Fruit fly (Drosophila melanogaster) whole organism, embryonic: Measurements from ENCODE around the gene MED15.

Source experiments
- Blimp-1 ChIP-seq: fragments of 200-800 bp; sonication (Bioruptor generic); optimal IDR thresholded peaks from 3 replicates; lab custom pipeline; 2018; ENCODE audit warnings: missing biosample characterization, missing genetic modification characterization, mild to moderate bottlenecking, moderate library complexity, missing genetic modification reagents
- CG11560 ChIP-seq: fragments of 200-800 bp; sonication (Bioruptor generic); IDR thresholded peaks from 3 replicates; pipeline ENCODE4 v1.3.6; 2022; ENCODE audit warnings: missing biosample characterization, missing genetic modification characterization
- CG12236 ChIP-seq: fragments of 200-800 bp; sonication (Bioruptor generic); optimal IDR thresholded peaks from 2 replicates; lab custom pipeline; 2016; ENCODE audit warnings: missing biosample characterization, missing genetic modification characterization
- CG13624 ChIP-seq: fragments of 200-800 bp; sonication (Bioruptor generic); optimal IDR thresholded peaks from 2 replicates; lab custom pipeline; 2016; ENCODE audit warnings: missing biosample characterization, missing genetic modification characterization
- CG1603 ChIP-seq: fragments of 200-800 bp; sonication (Bioruptor generic); optimal IDR thresholded peaks from 2 replicates; lab custom pipeline; 2019; ENCODE audit warnings: missing biosample characterization, mild to moderate bottlenecking, missing genetic modification characterization, moderate library complexity
- CG16863 ChIP-seq: fragments of 200-800 bp; sonication (Bioruptor generic); optimal IDR thresholded peaks from 3 replicates; lab custom pipeline; 2016; ENCODE audit warnings: missing biosample characterization, missing genetic modification characterization
- CG1832 ChIP-seq: fragments of 200-800 bp; sonication (Bioruptor generic); optimal IDR thresholded peaks from 2 replicates; lab custom pipeline; 2017; ENCODE audit warnings: missing biosample characterization, mild to moderate bottlenecking, missing genetic modification characterization, inconsistent platforms
- CG18619 ChIP-seq: fragments of 200-800 bp; sonication (Bioruptor generic); optimal IDR thresholded peaks from 3 replicates; lab custom pipeline; 2017; ENCODE audit warnings: missing biosample characterization, mild to moderate bottlenecking, missing genetic modification characterization
- CG2875 ChIP-seq: fragments of 200-800 bp; sonication (Bioruptor generic); optimal IDR thresholded peaks from 2 replicates; lab custom pipeline; 2017; ENCODE audit warnings: missing biosample characterization, mild to moderate bottlenecking, missing genetic modification characterization, missing genetic modification reagents
- CG31224 ChIP-seq: fragments of 200-800 bp; sonication (Bioruptor generic); IDR thresholded peaks from 2 replicates; pipeline ENCODE4 v1.3.6; 2022; ENCODE audit warnings: missing biosample characterization, missing genetic modification characterization
- CG3838 ChIP-seq: fragments of 200-800 bp; sonication (Bioruptor generic); optimal IDR thresholded peaks from 3 replicates; lab custom pipeline; 2016; ENCODE audit warnings: missing biosample characterization, missing genetic modification characterization
- CG4360 ChIP-seq: fragments of 200-800 bp; sonication (Bioruptor generic); IDR thresholded peaks from 2 replicates; pipeline ENCODE4 v1.3.6; 2022; ENCODE audit warnings: missing biosample characterization, missing genetic modification characterization
- CG4404 ChIP-seq: fragments of 200-800 bp; sonication (Bioruptor generic); IDR thresholded peaks from 2 replicates; pipeline ENCODE4 v1.3.6; 2022; ENCODE audit warnings: missing biosample characterization, missing genetic modification characterization
- CG4730 ChIP-seq: fragments of 200-800 bp; sonication (Bioruptor generic); IDR thresholded peaks from 2 replicates; pipeline ENCODE4 v1.3.6; 2022; ENCODE audit warnings: missing biosample characterization, missing genetic modification characterization
- CG6254 ChIP-seq: fragments of 200-800 bp; sonication (Bioruptor generic); optimal IDR thresholded peaks from 3 replicates; lab custom pipeline; 2017; ENCODE audit warnings: mild to moderate bottlenecking, missing biosample characterization, missing genetic modification reagents, missing genetic modification characterization
- CG6689 ChIP-seq: fragments of 200-800 bp; sonication (Bioruptor generic); IDR thresholded peaks from 2 replicates; pipeline ENCODE4 v1.3.6; 2022; ENCODE audit warnings: missing biosample characterization, missing genetic modification characterization
- CG6791 ChIP-seq: fragments of 200-800 bp; sonication (Bioruptor generic); IDR thresholded peaks from 3 replicates; pipeline ENCODE4 v1.3.6; 2022; ENCODE audit warnings: missing biosample characterization, missing genetic modification characterization; ENCODE audit not compliant: partially characterized antibody
- CG8388 ChIP-seq: fragments of 200-800 bp; sonication (Bioruptor generic); optimal IDR thresholded peaks from 2 replicates; lab custom pipeline; 2019; ENCODE audit warnings: missing biosample characterization, mild to moderate bottlenecking, missing genetic modification characterization, moderate library complexity
- CG8478 ChIP-seq: fragments of >200 bp; optimal IDR thresholded peaks from 2 replicates; lab custom pipeline; 2018
- CG8944 ChIP-seq: fragments of 200-800 bp; sonication (Bioruptor generic); optimal IDR thresholded peaks from 3 replicates; lab custom pipeline; 2016; ENCODE audit warnings: missing biosample characterization, missing genetic modification characterization
- Chrac-16 ChIP-seq: fragments of 200-800 bp; sonication (Bioruptor generic); optimal IDR thresholded peaks from 3 replicates; lab custom pipeline; 2016; ENCODE audit warnings: missing biosample characterization, missing genetic modification characterization
- Dek ChIP-seq: fragments of 200-800 bp; sonication (Bioruptor generic); optimal IDR thresholded peaks from 3 replicates; lab custom pipeline; 2019; ENCODE audit warnings: missing biosample characterization, mild to moderate bottlenecking, missing genetic modification characterization, moderate library complexity
- Dfd ChIP-seq, 2 experiments: fragments of >200 bp; optimal IDR thresholded peaks; 2 replicates each; lab custom pipeline; 2017; ENCODE audit warnings: missing biosample characterization in 2 of 2, missing genetic modification characterization in 2 of 2
- HLH3B ChIP-seq: fragments of 200-800 bp; sonication (Bioruptor generic); IDR thresholded peaks from 2 replicates; pipeline ENCODE4 v1.3.6; 2022; ENCODE audit warnings: missing biosample characterization, missing genetic modification characterization
- Kr ChIP-seq: fragments of 200-800 bp; sonication (Bioruptor generic); optimal IDR thresholded peaks from 2 replicates; lab custom pipeline; 2017; ENCODE audit warnings: missing biosample characterization, mild to moderate bottlenecking, missing genetic modification characterization
- Max ChIP-seq: fragments of 200-800 bp; sonication (Bioruptor generic); optimal IDR thresholded peaks from 2 replicates; lab custom pipeline; 2016; ENCODE audit warnings: missing biosample characterization, mild to moderate bottlenecking, missing genetic modification characterization
- Neu2 ChIP-seq: fragments of 200-800 bp; sonication (Bioruptor generic); optimal IDR thresholded peaks from 3 replicates; lab custom pipeline; 2016; ENCODE audit warnings: missing biosample characterization, missing genetic modification characterization, borderline replicate concordance
- Rx ChIP-seq: fragments of 200-800 bp; sonication (Bioruptor generic); IDR thresholded peaks from 2 replicates; pipeline ENCODE4 v1.3.6; 2022; ENCODE audit warnings: missing biosample characterization, missing genetic modification characterization
- Scr ChIP-seq: fragments of 200-800 bp; sonication (Bioruptor generic); IDR thresholded peaks from 2 replicates; pipeline ENCODE4 v1.3.6; 2022; ENCODE audit warnings: missing biosample characterization, missing genetic modification characterization; ENCODE audit not compliant: partially characterized antibody
- YL-1 ChIP-seq: fragments of 200-800 bp; sonication (Bioruptor generic); optimal IDR thresholded peaks from 3 replicates; lab custom pipeline; 2017; ENCODE audit warnings: missing biosample characterization, mild to moderate bottlenecking, missing genetic modification characterization
- al ChIP-seq: fragments of 200-800 bp; sonication (Bioruptor generic); IDR thresholded peaks from 2 replicates; pipeline ENCODE4 v1.3.6; 2022; ENCODE audit warnings: missing biosample characterization, missing genetic modification characterization
- btn ChIP-seq: fragments of 200-800 bp; sonication (Bioruptor generic); optimal IDR thresholded peaks from 2 replicates; lab custom pipeline; 2016; ENCODE audit warnings: missing biosample characterization, missing genetic modification characterization
- danr ChIP-seq: fragments of 200-800 bp; sonication (Bioruptor generic); IDR thresholded peaks from 2 replicates; pipeline ENCODE4 v1.3.6; 2022; ENCODE audit warnings: missing biosample characterization, missing genetic modification characterization
- dati ChIP-seq: fragments of 200-800 bp; sonication (Bioruptor generic); IDR thresholded peaks from 2 replicates; pipeline ENCODE4 v1.3.6; 2022; ENCODE audit warnings: missing biosample characterization, missing genetic modification characterization
- eyg ChIP-seq: fragments of 200-800 bp; sonication (Bioruptor generic); optimal IDR thresholded peaks from 3 replicates; lab custom pipeline; 2016; ENCODE audit warnings: missing biosample characterization, missing genetic modification characterization
- gsb-n ChIP-seq: fragments of 200-800 bp; sonication (Bioruptor generic); optimal IDR thresholded peaks from 3 replicates; lab custom pipeline; 2018; ENCODE audit warnings: missing biosample characterization, mild to moderate bottlenecking, missing genetic modification characterization
- hbn ChIP-seq: fragments of 200-800 bp; sonication (Bioruptor generic); IDR thresholded peaks from 2 replicates; pipeline ENCODE4 v1.3.6; 2022; ENCODE audit warnings: missing biosample characterization, missing genetic modification characterization; ENCODE audit not compliant: partially characterized antibody
- knrl ChIP-seq: fragments of 200-800 bp; sonication (Bioruptor generic); IDR thresholded peaks from 3 replicates; pipeline ENCODE4 v1.3.6; 2022; ENCODE audit warnings: missing biosample characterization, missing genetic modification characterization; ENCODE audit not compliant: partially characterized antibody
- lbe ChIP-seq: fragments of 200-800 bp; sonication (Bioruptor generic); optimal IDR thresholded peaks from 2 replicates; lab custom pipeline; 2016; ENCODE audit warnings: missing biosample characterization, mild to moderate bottlenecking, missing genetic modification characterization
- org-1 ChIP-seq: fragments of 200-800 bp; sonication (Bioruptor generic); optimal IDR thresholded peaks from 2 replicates; lab custom pipeline; 2017; ENCODE audit warnings: missing biosample characterization, missing genetic modification characterization
- prd ChIP-seq, 3 experiments: fragments of >200 bp in 2 of 3; fragments of 200-800 bp in 1 of 3; sonication (Bioruptor generic) in 1 of 3; optimal IDR thresholded peaks in 2 of 3; IDR thresholded peaks in 1 of 3; 2 replicates in 2 of 3; 3 replicates in 1 of 3; pipeline versions ENCODE4 v1.3.6 to Lab custom; 2017 to 2022; ENCODE audit warnings: missing biosample characterization in 1 of 3, missing genetic modification characterization in 1 of 3
- pzg ChIP-seq: fragments of 200-800 bp; sonication (Bioruptor generic); optimal IDR thresholded peaks from 3 replicates; lab custom pipeline; 2018; ENCODE audit warnings: missing biosample characterization, mild to moderate bottlenecking, missing genetic modification characterization, moderate library complexity
- ranshi ChIP-seq: fragments of 200-800 bp; sonication (Bioruptor generic); IDR thresholded peaks from 2 replicates; pipeline ENCODE4 v1.3.6; 2022; ENCODE audit warnings: missing biosample characterization, missing genetic modification characterization
- salm ChIP-seq: fragments of 200-800 bp; sonication (Bioruptor generic); optimal IDR thresholded peaks from 2 replicates; lab custom pipeline; 2018; ENCODE audit warnings: missing biosample characterization, mild to moderate bottlenecking, missing genetic modification characterization
- schlank ChIP-seq: fragments of 200-800 bp; sonication (Bioruptor generic); optimal IDR thresholded peaks from 2 replicates; lab custom pipeline; 2018; ENCODE audit warnings: missing biosample characterization, mild to moderate bottlenecking, missing genetic modification characterization
- sima ChIP-seq: fragments of 200-800 bp; sonication (Bioruptor generic); optimal IDR thresholded peaks from 2 replicates; lab custom pipeline; 2016; ENCODE audit warnings: missing biosample characterization, missing genetic modification characterization
- sqz ChIP-seq: fragments of 200-800 bp; sonication (Bioruptor generic); optimal IDR thresholded peaks from 3 replicates; lab custom pipeline; 2018; ENCODE audit warnings: missing biosample characterization, mild to moderate bottlenecking, missing genetic modification characterization
- zen ChIP-seq: fragments of 200-800 bp; sonication (Bioruptor generic); optimal IDR thresholded peaks from 3 replicates; lab custom pipeline; 2018; ENCODE audit warnings: missing biosample characterization, mild to moderate bottlenecking, missing genetic modification characterization, moderate library complexity
- zfh1 ChIP-seq: fragments of 200-800 bp; sonication (Bioruptor generic); IDR thresholded peaks from 3 replicates; pipeline ENCODE4 v1.3.6; 2022; ENCODE audit warnings: missing biosample characterization, missing genetic modification characterization

Gene MED15

DNA sequence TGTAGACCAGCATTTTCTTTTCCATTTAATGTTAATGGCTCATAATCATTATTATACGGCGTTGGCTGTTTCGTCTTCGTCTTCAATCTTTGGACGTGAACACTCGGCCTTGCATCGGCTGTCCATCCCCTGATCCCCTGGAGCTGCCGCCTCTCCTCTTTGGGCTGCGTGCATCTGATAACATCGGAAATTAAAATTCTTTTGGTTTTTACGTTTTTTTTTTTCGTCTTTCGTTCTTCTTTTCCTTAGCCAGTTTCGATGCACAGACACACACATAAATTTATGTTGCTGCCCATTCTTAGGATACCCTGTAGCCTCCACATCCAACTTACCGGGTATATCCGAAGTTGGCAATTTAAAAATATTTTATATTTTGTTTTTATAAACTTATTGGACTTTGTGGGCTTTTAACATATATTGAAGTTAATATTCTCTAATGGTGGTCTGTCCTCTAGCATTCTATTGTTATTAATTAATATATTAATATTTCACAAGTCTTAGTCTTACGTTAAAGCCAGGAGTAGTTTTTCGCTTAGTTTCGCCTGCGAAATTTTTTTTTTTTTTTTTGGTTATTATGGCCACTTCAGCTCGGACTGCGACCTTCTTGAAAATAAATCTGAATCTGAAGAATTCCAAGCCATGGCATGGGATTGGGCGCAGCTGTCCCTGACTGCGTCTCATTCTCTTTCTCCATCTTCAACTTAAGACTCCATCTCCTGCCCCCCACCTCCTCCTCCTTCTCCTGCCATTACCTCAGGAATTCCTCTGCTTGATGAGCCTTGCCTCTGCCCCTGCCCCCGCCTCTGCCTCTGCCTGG is 32.0 kb upstream of the MED15 start (continued):
- TF ChIP-seq Scr (GFP tag; lab: Robert Waterston, UW) (no peak), prd (optimal IDR thresholded peaks at IDR 0.05; lab: Kevin White, UChicago) (no peak), prd (GFP tag; IDR thresholded peaks at IDR 0.05; lab: Robert Waterston, UW) (0 out of 3 replicates have a peak, but pooled peaks have one; percentile 40), CG8944 (GFP tag; lab: Kevin White, UChicago) (no peak), CG18619 (GFP tag; lab: Kevin White, UChicago) (peak; percentile 9), CG2875 (GFP tag; lab: Kevin White, UChicago) (peak; percentile 44), dati (GFP tag; lab: Robert Waterston, UW) (no peak), CG4730 (no peak), CG11560 (tag; lab: Robert Waterston, UW) (no peak), CG3838 (GFP tag; lab: Kevin White, UChicago) (no peak), eyg (GFP tag; lab: Kevin White, UChicago) (no peak), lbe (peak; percentile 85), CG31224 (GFP tag; lab: Robert Waterston, UW) (no peak), gsb-n (tag; lab: Kevin White, UChicago) (peak; percentile 59), CG13624 (no peak), danr (GFP tag; lab: Robert Waterston, UW) (no peak), salm (tag; lab: Kevin White, UChicago) (no peak), CG8388 (GFP tag; lab: Kevin White, UChicago) (peak; percentile 58), CG1832 (GFP tag; lab: Kevin White, UChicago) (no peak), Max (GFP tag; lab: Kevin White, UChicago) (peak; percentile 4), Rx (no peak), CG8478 (lab: Kevin White, UChicago) (no peak), Dek (no peak), CG12236 (GFP tag; lab: Kevin White, UChicago) (no peak), YL-1 (GFP tag; lab: Kevin White, UChicago) (no peak), al (GFP tag; lab: Robert Waterston, UW) (no peak), HLH3B (GFP tag; lab: Robert Waterston, UW) (no peak), CG6689 (GFP tag; lab: Robert Waterston, UW) (peak; percentile 58), ranshi (GFP tag; lab: Robert Waterston, UW) (peak; percentile 24; the same call in 1 of the 2 replicates), CG6791 (GFP tag; lab: Robert Waterston, UW) (no peak), btn (GFP tag; lab: Kevin White, UChicago) (no peak), hbn (GFP tag; lab: Robert Waterston, UW) (no peak), zfh1 (GFP tag; lab: Robert Waterston, UW) (peak; percentile 59; the same call in 2 of the 3 replicates), CG4404 (GFP tag; lab: Robert Waterston, UW) (peak; percentile 70), knrl (GFP tag; lab: Robert Waterston, UW) (no peak), schlank (no peak), sima (GFP tag; lab: Kevin White, UChicago) (no peak), org-1 (GFP tag; lab: Kevin White, UChicago) (no peak), Chrac-16 (peak; percentile 49), zen (tag; lab: Kevin White, UChicago) (peak; percentile 41), sqz (GFP tag; lab: Kevin White, UChicago) (peak; percentile 72), CG16863 (GFP tag; lab: Kevin White, UChicago) (no peak), Dfd (GFP tag; optimal IDR thresholded peaks at IDR 0.05; lab: Kevin White, UChicago) (no peak), Blimp-1 (peak; percentile 46), CG6254 (GFP tag; lab: Kevin White, UChicago) (peak; percentile 29), pzg (GFP tag; lab: Kevin White, UChicago) (no peak), CG1603 (no peak), Kr (GFP tag; lab: Kevin White, UChicago) (peak; percentile 18), CG4360 (GFP tag; lab: Robert Waterston, UW) (no peak), Neu2 (GFP tag; lab: Kevin White, UChicago) (no peak)
